Worm (Caenorhabditis elegans): ENCODE data around the gene F10B5.2.

DNA sequence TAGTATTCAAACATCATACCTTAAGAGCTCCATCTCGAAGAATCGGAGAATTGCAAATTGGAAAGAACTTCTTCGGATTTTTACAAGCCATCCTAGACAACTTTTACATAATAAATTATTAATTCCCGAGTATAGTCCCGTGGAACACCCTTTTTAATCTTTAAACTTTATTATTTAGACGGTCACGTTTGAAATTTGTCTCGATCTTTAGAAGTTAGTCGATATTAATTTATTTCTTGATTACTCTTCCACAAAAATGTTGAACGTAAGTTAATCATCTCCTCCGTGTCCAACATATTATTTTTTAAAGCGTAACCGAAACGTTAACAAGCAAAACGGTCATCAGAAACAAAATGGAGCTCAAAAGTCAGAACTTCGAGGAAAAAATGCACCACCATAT lies 28.9 kb downstream of the F10B5.2 start, which contains the start of the genes decr-1.3 and T05C12.1:
- TF ChIP-seq nhr-179 (tag; optimal IDR thresholded peaks at IDR 0.05) (no peak), nfya-1 (tag; optimal IDR thresholded peaks at IDR 0.05; ENCODE audit: borderline replicate concordance, insufficient read depth) (no peak), lin-35 (GFP tag; optimal IDR thresholded peaks at IDR 0.05) (no peak), him-1 (tag; optimal IDR thresholded peaks at IDR 0.05) (no peak), sdz-38 (tag; optimal IDR thresholded peaks at IDR 0.05) (no peak), ceh-91 (GFP tag; IDR thresholded peaks at IDR 0.05) (no peak), D2030.7 (GFP tag; IDR thresholded peaks at IDR 0.05) (no peak), rpc-1 (optimal IDR thresholded peaks at IDR 0.05) (no peak), rpc-1 (tag; optimal IDR thresholded peaks at IDR 0.05) (no peak)
